Fruit fly (Drosophila melanogaster) whole organism, larva: ENCODE data around the gene CG7024.
A peak's percentile ranks its signal among the peaks of the same experiment; 100 is the strongest.

Experiments used
- noc ChIP-seq: fragments of 200-800 bp; sonication (Bioruptor generic); optimal IDR thresholded peaks from 3 replicates; lab custom pipeline; 2019; ENCODE audit warnings: missing biosample characterization, mild to moderate bottlenecking, missing genetic modification characterization, moderate library complexity

CG7024 gene

DNA sequence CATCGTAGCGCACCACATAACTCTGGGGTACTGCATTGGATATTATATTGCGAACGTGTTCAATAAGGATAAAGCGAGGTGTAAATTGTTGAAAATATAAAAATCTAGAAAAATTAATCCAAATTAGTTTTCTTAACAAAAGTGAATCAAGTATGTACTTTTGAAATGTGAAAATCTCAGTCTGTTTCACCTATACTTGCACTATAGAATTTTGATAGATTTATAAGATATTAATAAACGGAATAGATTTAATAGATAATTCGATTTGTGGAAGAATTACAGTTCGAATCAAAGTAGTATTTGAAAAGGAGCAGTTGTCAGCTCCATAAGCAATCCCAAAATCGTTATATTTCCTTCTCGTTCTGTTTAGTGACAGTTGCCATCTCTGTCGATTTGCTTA, at the start of gene CG7024:
TSS of gene CG7024 (plus strand) at position 301 of the 400 bp plus-strand sequence.
- no peak for TF ChIP-seq noc (tag; lab: Kevin White, UChicago)

DNA sequence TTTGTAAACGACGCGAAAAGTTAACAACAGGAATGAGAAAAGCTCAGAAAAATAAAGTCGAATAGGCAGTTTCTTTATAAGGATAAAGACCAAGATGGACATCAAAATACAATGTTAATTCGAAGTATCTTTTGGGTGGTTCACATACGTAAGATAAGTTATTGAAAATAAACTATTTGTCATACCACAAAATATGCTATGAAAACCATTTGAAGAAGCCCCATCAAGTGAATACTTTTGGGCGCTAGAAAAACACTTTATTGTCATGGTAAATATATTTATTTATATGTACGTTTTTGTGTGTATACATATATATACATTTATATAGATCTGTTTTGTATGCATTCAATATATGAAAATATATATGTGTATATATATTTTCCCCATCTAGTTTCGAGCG, 47.2 kb upstream of the CG7024 start:
- no peak for TF ChIP-seq noc (tag; lab: Kevin White, UChicago)

DNA sequence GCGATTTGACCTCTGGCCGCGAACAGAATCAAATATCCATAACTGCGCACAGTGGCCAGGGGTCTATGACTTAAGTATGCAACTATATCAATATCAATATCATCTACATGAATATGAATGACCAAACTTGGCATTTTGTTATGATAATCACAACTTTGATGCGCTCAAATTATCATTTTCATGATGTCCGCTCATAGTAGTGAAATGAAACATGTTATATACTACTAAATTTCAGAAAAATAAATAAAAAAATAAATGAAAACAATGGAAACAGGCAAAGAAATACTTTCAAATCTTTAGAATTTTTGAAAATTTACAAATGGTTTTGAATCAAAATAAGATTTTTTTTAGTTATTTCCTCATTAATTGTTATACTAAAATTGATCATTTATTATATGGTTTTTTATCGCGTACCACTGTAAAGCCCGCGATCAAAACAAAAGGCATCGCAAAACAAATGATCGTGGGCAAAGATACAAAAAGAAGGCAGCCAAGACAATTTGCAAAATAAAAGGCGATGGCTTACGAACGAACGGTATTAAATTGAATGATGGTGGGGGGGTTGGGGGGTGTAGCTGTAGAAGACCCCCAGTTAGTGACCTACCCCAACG, 44.4 kb upstream of the CG7024 start:
- no peak for TF ChIP-seq noc (tag; lab: Kevin White, UChicago)

DNA sequence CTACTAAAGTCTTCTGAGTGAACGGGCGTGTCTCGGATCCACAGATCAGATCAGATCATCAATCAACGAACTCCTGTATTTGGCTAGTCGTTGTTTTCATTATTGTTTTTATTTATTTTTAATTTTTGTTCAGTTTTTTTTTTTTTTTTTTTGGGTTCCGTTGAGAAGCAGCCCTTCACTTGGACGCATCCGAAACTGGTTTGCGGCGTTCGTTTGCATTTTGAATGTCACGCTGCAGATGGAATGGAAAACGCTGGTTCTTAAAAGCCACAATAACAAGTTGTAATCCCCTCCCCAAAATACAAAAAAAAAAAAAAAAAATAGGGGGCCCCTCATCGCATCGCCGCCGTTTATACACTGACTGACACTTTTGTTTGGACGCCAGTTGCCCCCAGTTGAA, 41.0 kb upstream of the CG7024 start:
- TF ChIP-seq noc (tag; lab: Kevin White, UChicago): no peak

DNA sequence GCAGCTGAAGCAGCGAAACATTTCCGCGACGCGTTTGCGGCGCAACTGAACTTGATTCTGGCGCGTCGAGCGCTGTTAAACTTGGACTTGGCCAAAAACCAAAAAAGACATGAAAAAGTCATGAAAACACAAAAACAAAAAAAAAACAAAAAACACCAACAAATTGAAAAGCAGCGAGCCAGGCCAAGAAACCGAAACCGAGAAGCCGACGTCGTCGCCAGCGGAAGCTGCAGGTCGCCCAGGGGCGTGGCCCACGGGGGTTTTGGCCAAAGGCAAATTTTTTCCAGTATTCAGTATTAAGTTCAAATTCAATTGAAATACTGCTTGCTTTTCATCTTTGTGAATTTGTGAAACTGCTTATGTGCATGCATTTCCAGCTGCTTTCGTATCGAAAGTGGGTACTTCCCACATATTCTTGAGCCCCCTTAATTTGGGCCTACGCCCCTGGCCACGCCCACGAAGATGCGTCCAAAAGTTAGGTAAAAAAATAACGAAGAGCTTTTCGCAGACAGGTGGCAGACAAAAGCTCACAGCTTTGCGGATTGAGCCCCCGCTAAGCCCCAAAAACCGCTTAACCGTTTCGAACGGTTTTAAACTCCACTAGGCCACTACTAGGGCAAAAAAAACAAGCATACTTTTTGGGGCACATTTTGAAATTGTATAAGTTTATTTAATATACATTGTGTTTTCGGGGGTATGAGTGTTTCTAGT, 38.3 kb upstream of the CG7024 start, which contains the start of gene CG3009:
TSS of gene CG3009 (minus strand) at position 51 of the 711 bp plus-strand sequence.
- peak; percentile 94 for TF ChIP-seq noc (tag; lab: Kevin White, UChicago)

DNA sequence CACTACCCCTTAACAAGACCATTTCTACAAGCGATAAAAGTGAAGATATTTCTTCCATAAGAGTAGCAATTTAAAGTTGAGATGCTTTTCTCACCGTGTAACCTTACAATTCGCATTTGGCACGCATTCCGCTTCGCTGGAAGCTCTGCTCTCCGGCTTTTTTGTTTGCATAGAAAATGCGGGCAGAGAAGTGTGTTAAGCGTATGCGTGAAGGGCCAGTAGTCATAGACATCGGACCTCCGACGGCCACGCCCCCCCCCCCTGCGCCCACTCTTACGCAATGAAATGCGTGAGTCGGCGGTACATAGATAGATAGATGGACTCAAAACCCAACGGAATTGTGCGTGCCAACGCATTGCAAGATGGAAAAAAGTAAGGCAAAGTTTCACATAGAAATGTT, 35.7 kb upstream of the CG7024 start:
- no peak for TF ChIP-seq noc (tag; lab: Kevin White, UChicago)

DNA sequence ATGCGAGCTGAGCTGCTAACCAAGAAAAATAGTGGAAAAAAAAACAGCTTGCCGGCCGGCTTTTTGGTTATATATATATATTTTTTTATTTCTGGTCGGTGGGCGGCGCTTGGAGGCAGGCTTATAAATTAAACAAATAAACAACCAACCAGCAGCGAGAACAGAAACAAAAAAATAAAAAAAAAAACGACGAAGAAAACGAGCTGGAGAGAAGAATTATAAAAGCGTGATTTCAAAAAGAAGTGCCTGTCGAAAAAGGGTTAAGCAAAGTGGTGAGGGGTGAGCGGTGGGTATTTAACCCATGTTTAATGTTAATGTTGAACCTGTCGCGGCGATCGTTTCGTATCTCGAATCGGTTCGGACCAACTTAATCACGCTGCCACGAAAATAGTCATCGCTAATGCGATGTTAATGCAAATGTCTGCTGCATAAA, 33.9 kb upstream of the CG7024 start:
- no peak for TF ChIP-seq noc (tag; lab: Kevin White, UChicago)

DNA sequence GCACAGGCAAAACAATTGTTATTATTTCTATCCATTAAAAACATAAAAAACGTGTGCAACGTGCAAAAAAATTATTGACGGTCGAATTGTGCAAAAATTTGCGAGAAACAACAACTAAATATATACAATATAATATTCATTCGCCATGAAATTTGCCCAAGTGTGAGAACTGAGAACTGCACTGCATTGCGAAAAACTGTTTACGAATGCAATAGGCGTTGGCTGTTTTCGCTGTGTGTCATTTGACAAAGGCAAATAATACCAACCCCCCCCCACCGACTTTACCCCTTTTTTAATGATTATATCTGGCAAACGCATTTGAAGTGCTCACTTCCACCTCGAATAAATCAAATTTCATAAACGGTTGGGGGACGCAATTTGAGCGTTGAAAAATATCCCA, 30.1 kb upstream of the CG7024 start:
- TF ChIP-seq noc (tag; lab: Kevin White, UChicago): no peak

DNA sequence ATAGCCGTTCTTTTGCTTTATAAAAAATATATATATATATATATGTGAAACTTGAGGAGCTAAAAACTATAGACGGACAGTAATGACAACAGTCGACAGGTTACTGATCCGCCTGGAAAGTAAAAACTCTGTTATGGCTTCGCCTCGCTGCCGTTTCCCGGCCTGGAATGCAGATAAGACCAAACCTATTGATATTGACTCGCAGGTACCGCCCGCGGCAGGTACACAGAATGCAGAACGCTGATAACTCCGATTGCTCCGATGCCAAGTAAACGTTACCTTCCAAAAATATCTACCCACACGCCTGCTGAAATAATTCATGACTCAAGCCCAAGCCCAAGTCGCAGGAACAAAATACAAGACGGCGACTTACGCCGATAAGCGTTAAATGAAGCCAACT, 27.7 kb upstream of the CG7024 start:
- TF ChIP-seq noc (tag; lab: Kevin White, UChicago): no peak

DNA sequence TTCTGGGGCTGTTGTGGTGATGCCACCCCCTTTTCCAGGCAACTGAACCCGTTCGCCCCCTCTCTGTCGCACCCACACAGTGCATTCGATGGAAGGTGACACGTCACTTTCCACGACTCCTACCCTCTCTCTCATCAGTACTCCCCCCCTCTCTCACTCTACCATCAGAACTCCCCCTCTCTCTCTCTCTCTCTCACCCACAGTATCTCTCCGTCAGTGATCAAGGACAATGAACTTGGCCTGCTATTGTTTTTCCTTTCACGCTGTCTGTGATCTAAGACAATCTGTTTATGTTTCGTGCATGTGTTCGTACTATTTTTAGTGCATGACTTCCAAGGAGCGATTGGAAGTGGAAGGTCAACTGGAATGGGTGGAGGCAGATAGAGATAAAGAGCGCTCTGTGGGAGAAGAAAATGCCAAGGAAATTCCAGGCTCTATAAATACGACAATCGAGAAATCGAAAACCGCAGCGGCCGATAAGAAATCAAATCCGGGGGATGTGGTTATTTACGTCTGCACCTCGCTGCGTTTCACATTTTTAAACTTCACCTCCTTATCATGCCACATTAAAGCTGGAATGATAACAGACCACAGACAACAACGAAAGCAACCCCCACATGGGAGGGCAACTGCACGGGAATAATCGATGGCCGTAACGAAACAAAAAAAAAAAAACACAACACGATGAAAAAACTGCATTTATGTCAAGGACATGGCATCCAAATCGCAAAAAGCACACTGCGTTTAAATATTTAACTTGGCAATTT, 26.8 kb upstream of the CG7024 start:
- TF ChIP-seq noc (tag; lab: Kevin White, UChicago): no peak

DNA sequence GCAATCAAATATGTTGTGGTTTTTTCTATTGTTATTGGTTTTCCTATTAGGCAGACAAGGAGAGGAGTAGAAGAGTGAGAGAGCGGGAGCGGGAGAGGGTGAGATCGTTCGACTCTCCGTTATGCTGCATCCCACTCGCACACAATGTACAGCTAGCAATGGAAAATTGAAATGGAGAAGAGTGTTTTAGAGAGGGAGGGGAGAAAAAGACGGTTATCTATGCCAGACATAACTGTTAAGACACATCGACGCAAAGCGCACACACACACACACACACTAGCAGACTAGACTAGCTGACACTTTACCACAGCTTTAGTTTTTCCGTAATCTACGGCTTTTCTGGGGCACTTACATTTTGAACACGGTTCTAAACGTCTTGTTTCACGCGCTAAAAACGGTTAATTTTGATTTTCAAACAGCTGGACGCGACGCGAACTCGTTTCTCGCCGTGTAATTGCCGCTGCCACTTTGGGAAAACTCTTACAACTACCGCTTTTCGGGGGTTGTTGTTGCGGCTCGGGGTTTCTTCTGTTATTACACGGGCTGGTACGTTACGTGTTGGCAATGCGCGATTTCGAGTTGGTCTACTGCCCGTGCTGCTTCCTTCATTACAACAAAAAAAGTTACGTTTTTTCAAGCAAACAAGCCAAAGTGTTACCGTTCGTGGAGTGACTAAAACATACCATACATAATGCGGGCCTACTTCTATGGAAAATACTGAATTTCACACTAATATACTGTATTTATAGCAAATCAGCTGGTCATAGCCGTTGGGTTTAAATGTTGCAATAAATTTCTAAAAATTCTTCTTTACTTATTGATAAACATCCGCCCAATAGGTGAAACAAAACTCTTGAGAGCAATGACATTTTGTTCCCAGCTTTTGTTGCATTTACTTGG, 25.9 kb upstream of the CG7024 start, which contains the start of gene fzr:
TSS of gene fzr (minus strand) at position 625 of the 900 bp plus-strand sequence.
- TF ChIP-seq noc (tag; lab: Kevin White, UChicago): no peak

DNA sequence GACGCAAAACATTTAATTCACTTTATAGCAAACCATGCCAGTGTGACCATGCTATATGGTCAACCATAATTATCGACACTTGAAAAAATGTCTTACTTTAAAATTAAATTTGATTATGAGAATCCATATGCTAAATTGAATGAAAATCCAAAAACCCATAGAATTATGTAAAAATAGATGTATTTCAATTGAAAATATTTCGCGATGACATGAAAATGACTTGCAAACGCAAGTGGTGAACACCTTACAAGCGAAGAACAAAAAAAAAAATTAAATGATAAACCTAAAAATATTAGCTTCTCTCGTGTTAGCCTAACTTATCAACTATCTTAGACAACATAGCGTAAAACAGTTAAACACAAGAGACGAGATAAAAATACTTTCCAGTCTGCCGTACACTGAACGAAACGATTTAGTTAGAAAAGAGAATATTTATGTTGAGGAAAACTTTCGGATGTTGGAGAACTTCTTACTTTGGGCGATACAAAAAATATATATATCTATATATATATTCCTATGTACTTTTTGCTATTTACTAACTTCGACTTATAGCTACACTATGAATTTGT, 25.2 kb upstream of the CG7024 start:
- peak; percentile 27 for TF ChIP-seq noc (tag; lab: Kevin White, UChicago)

DNA sequence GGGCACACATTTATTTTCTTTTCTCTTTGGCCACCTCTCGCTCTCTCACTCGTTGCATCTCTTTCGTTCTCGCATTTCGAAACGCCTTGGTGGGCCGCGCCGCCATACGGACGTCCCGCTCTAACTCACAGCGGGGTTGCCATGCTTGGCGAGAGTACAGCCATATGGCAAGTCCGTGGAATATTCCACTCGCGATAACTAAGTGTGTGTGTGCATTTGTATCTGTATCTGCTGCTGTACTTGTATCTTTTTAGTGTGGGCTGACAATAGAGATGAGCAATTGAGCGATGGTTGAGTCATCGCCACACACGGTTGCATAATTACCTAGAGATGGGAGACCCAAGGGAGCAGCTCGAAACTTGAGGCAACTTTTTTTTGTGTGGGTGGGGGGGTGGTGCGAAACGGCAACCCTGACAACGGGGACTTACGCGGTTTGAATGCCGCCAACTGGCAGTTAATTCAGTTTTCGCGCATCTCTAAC, 20.6 kb upstream of the CG7024 start:
- peak; percentile 70 for TF ChIP-seq noc (tag; lab: Kevin White, UChicago)

DNA sequence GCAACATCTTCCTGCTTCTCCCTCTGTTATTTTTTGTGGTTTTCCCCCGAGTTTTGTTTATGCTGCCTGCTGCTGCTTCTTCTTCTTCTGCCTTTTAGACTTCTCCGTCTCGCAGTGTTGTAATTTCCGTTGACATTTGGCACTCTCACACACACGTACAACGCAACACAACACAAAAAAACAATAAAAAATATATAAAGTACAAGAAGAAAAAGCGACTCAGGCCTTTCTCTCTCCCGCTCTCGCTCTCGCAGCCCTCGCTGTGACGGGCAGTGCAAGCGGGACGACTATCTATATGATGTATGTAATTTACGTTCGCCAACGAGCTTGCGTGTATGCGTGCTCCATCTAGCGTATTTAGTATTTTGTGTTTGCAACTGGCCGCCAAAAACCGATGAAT, 19.0 kb upstream of the CG7024 start:
- peak; percentile 19 for TF ChIP-seq noc (tag; lab: Kevin White, UChicago)

DNA sequence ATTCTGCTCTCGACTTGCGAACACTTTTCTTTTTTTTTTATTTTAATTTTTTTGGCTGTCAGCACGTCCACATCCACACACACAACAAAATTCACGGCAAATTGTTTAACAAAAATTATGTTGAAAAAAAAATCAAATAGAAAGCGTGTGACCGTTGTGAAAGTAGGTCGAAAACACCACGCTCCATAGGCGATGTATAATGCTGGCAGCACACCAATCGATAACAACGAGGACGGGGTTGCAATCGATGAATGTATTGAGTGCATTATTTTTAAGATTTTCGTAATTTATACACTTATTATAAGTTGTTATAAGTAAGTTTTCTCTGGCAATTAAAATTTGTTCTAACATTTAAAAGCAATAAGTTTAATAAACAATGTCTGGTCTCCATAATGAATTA, 18.4 kb upstream of the CG7024 start, which contains the start of gene Pp2C1:
TSS of gene Pp2C1 (minus strand) at position 181 of the 400 bp plus-strand sequence.
- TF ChIP-seq noc (tag; lab: Kevin White, UChicago): no peak
